Worm (Caenorhabditis elegans) whole organism, L3 larva: ENCODE measurements around the gene cal-2.

Experiments used
- daf-12 ChIP-seq: fragments of 150-350 bp; optimal IDR thresholded peaks from 2 replicates; lab custom pipeline; 2014; ENCODE audit warnings: missing biosample characterization, missing genetic modification reagents, missing genetic modification characterization
- elt-1 ChIP-seq: fragments of 150-350 bp; optimal IDR thresholded peaks from 2 replicates; lab custom pipeline; 2014; ENCODE audit warnings: missing biosample characterization, missing genetic modification characterization
- fkh-2 ChIP-seq: fragments of 150-350 bp; optimal IDR thresholded peaks from 2 replicates; lab custom pipeline; 2014; ENCODE audit warnings: missing biosample characterization, missing genetic modification reagents, missing genetic modification characterization
- mdl-1 ChIP-seq: fragments of 150-350 bp; optimal IDR thresholded peaks from 2 replicates; lab custom pipeline; 2014; ENCODE audit warnings: missing biosample characterization, missing genetic modification characterization
- nfya-1 ChIP-seq: sonication (generic microtip); optimal IDR thresholded peaks from 2 replicates; lab custom pipeline; 2017; ENCODE audit warnings: missing genetic modification characterization, mild to moderate bottlenecking, missing compliant biosample characterization, antibody characterized with exemption, moderate library complexity; ENCODE audit not compliant: insufficient read depth
- nhr-11 ChIP-seq: fragments of 150-350 bp; optimal IDR thresholded peaks from 2 replicates; lab custom pipeline; 2014; ENCODE audit warnings: missing biosample characterization, missing genetic modification characterization
- nhr-237 ChIP-seq: fragments of 150-350 bp; optimal IDR thresholded peaks from 2 replicates; lab custom pipeline; 2014; ENCODE audit warnings: missing biosample characterization, missing genetic modification characterization
- nhr-43 ChIP-seq: sonication (generic microtip); optimal IDR thresholded peaks from 2 replicates; lab custom pipeline; 2016; ENCODE audit warnings: mild to moderate bottlenecking, missing genetic modification characterization, missing compliant biosample characterization; ENCODE audit not compliant: poor library complexity, severe bottlenecking
- nhr-67 ChIP-seq: fragments of 150-350 bp; optimal IDR thresholded peaks from 2 replicates; lab custom pipeline; 2014; ENCODE audit warnings: missing biosample characterization, missing genetic modification characterization
- pha-4 ChIP-seq: fragments of 150-350 bp; optimal IDR thresholded peaks from 2 replicates; lab custom pipeline; 2014; ENCODE audit warnings: missing biosample characterization, missing genetic modification reagents, missing genetic modification characterization
- snpc-4 ChIP-seq: fragments of 150-350 bp; optimal IDR thresholded peaks from 2 replicates; lab custom pipeline; 2014; ENCODE audit warnings: missing biosample characterization, missing genetic modification characterization
- unc-62 ChIP-seq: fragments of 150-350 bp; sonication (generic microtip); optimal IDR thresholded peaks from 4 replicates; lab custom pipeline; 2014; ENCODE audit warnings: missing biosample characterization, missing genetic modification reagents, missing genetic modification characterization
- zag-1 ChIP-seq: fragments of 150-350 bp; optimal IDR thresholded peaks from 2 replicates; lab custom pipeline; 2014; ENCODE audit warnings: missing biosample characterization, missing genetic modification characterization
- ztf-11 ChIP-seq: fragments of 150-350 bp; optimal IDR thresholded peaks from 2 replicates; lab custom pipeline; 2014; ENCODE audit warnings: missing biosample characterization, missing genetic modification characterization

- no peak for TF ChIP-seq nhr-237 (tag; lab: Kevin White, UChicago)
- TF ChIP-seq fkh-2 (tag; lab: Kevin White, UChicago) = no peak
- TF ChIP-seq ztf-11 = no peak
- TF ChIP-seq pha-4 (tag; lab: Kevin White, UChicago) = no peak
- TF ChIP-seq zag-1 (tag; lab: Kevin White, UChicago) = no peak
- no peak for TF ChIP-seq nhr-43 (tag; lab: Kevin White, UChicago)
- no peak for TF ChIP-seq nfya-1
- TF ChIP-seq snpc-4 (tag; lab: Kevin White, UChicago) = no peak
- no peak for TF ChIP-seq mdl-1 (tag; lab: Kevin White, UChicago)
- no peak for TF ChIP-seq nhr-11 (tag; lab: Kevin White, UChicago)
- no peak for TF ChIP-seq nhr-67 (tag; lab: Kevin White, UChicago)
- TF ChIP-seq daf-12 (tag; lab: Kevin White, UChicago) = no peak
- no peak for TF ChIP-seq elt-1 (tag; lab: Kevin White, UChicago)
- TF ChIP-seq unc-62 (GFP tag; lab: Kevin White, UChicago) = no peak
These were observed 9.2 kb upstream of the cal-2 start for ce11 chrII:8951270-8951669.
